Worm (Caenorhabditis elegans): ENCODE measurements around the gene cdc-14.

The cdc-14 gene

DNA sequence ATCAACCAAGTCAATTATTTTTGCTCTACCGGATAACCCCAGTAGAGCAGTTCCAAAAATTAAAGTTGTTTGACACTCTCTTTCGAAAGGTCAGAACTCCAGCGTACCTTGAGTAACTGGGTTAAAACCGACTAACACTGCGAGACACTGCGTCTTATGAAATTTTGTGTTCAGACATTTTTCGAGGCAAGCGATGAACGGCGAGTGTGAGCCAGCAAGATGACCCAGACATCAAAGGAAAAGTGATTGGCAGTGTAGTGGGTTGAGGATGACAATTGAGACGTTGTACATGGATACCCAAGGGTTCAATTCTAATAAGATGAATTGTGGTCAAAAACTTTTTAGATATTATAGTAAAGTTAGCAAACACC is 49.1 kb downstream of the cdc-14 start (continued):
- TF ChIP-seq spr-1 (tag; optimal IDR thresholded peaks at IDR 0.05) (no peak), lsy-2 (tag; optimal IDR thresholded peaks at IDR 0.05) (peak; percentile 0 to 83), daf-12 (tag; optimal IDR thresholded peaks at IDR 0.05) (no peak), madf-5 (GFP tag; IDR thresholded peaks at IDR 0.05) (no peak), ztf-7 (tag; optimal IDR thresholded peaks at IDR 0.05) (no peak), fos-1 (tag; optimal IDR thresholded peaks at IDR 0.05) (no peak), unc-62 (GFP tag; optimal IDR thresholded peaks at IDR 0.05 in 1 of 2) (peak in 1 of 2 experiments; percentile 95), unc-62 (tag; optimal IDR thresholded peaks at IDR 0.05) (no peak), dmd-6 (GFP tag; IDR thresholded peaks at IDR 0.05) (peak; percentile 80), ceh-82 (tag; optimal IDR thresholded peaks at IDR 0.05) (no peak), ctbp-1 (GFP tag; IDR thresholded peaks at IDR 0.05) (0 out of 2 replicates have a peak, but pooled peaks have one; percentile 17), rbr-2 (tag; optimal IDR thresholded peaks at IDR 0.05) (no peak), F37D6.2 (tag; optimal IDR thresholded peaks at IDR 0.05) (no peak), arid-1 (GFP tag; conservative IDR thresholded peaks at IDR 0.05) (peak; percentile 74), attf-4 (tag; optimal IDR thresholded peaks at IDR 0.05) (no peak), ceh-28 (tag; optimal IDR thresholded peaks at IDR 0.05) (no peak), nhr-48 (tag; optimal IDR thresholded peaks at IDR 0.05) (no peak), mdl-1 (tag; optimal IDR thresholded peaks at IDR 0.05) (peak in 1 of 2 experiments; percentile 45), nhr-25 (tag; optimal IDR thresholded peaks at IDR 0.05; ENCODE audit: borderline replicate concordance, insufficient read depth) (no peak), duxl-1 (tag; optimal IDR thresholded peaks at IDR 0.05; ENCODE audit: poor library complexity) (peak; percentile 46), set-16 (GFP tag; IDR thresholded peaks at IDR 0.05) (no peak), nhr-6 (tag; optimal IDR thresholded peaks at IDR 0.05) (no peak), Y5F2A.4 (GFP tag; optimal IDR thresholded peaks at IDR 0.05) (no peak), nhr-10 (tag; optimal IDR thresholded peaks at IDR 0.05) (peak; percentile 72), pha-4 (GFP tag; IDR thresholded peaks at IDR 0.05) (peak; percentile 16; the same call in 1 of the 2 replicates), pha-4 (tag; optimal IDR thresholded peaks at IDR 0.05) (no peak), ces-1 (GFP tag; optimal IDR thresholded peaks at IDR 0.05) (no peak), F44E2.7 (GFP tag; IDR thresholded peaks at IDR 0.05) (no peak), mdt-29 (GFP tag; IDR thresholded peaks at IDR 0.05) (peak; percentile 97), aly-2 (tag; optimal IDR thresholded peaks at IDR 0.05) (no peak), mes-2 (tag; optimal IDR thresholded peaks at IDR 0.05; ENCODE audit: poor library complexity, severe bottlenecking) (peak; percentile 81), F26F4.8 (GFP tag; conservative IDR thresholded peaks at IDR 0.05) (no peak)

DNA sequence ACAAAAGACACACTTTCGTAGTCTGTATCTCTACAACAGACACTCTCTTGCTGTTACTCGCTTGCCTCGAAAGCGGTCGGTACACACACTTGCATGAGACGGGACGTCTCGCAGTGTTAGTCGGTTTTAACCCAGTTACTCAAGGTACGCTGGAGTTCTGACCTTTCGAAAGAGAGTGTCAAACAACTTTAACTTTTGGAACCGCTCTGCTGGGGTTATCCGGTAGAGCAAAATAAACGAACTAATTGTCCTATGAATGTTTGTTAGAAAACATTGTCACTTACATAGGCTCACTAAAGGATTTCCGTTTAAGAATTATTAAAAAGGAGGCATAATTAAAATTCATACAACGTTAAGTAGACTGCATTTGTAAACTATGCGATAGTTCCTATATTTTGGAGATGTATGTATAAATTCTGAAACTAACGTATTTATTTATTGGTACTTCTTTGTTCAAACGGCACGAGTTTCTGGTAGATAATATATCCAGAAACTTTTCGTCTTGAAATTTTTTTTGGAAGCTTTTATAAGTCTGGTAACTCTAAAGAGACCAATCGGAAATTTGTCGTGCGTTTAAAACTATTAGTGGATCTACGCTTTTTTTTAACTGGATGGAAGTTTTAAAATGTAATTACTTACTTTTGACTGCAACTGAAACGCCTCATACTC is 49.6 kb downstream of the cdc-14 start:
- TF ChIP-seq nhr-237 (tag; optimal IDR thresholded peaks at IDR 0.05) = peak; percentile 65
- peak; percentile 92 for TF ChIP-seq T20F7.1 (GFP tag; optimal IDR thresholded peaks at IDR 0.05)
- peak; percentile 94 for TF ChIP-seq hlh-30 (tag; optimal IDR thresholded peaks at IDR 0.05; ENCODE audit: insufficient read depth)
- peak; percentile 76; the same call in 1 of the 2 replicates for TF ChIP-seq Y75B8A.6 (GFP tag; IDR thresholded peaks at IDR 0.05)
- peak; percentile 97 for TF ChIP-seq spr-1 (tag; optimal IDR thresholded peaks at IDR 0.05)
- TF ChIP-seq dve-1 (tag; optimal IDR thresholded peaks at IDR 0.05; ENCODE audit: insufficient read depth) = peak; percentile 99
- peak; percentile 77 for TF ChIP-seq fos-1 (tag; optimal IDR thresholded peaks at IDR 0.05)
- peak; percentile 99 for TF ChIP-seq mep-1 (tag; optimal IDR thresholded peaks at IDR 0.05)
- TF ChIP-seq php-3 (GFP tag; IDR thresholded peaks at IDR 0.05) = peak; percentile 86
- peak; percentile 97 for TF ChIP-seq nhr-77 (tag; optimal IDR thresholded peaks at IDR 0.05)
- peak; percentile 85; the same call in 1 of the 2 replicates for TF ChIP-seq mxl-2 (GFP tag; conservative IDR thresholded peaks at IDR 0.05)
- peak; percentile 95 for TF ChIP-seq zag-1 (tag; optimal IDR thresholded peaks at IDR 0.05)
- peak; percentile 86 for TF ChIP-seq Y5F2A.4 (GFP tag; optimal IDR thresholded peaks at IDR 0.05)
- peak; percentile 99 for TF ChIP-seq hmg-1.1 (GFP tag; IDR thresholded peaks at IDR 0.05)
- peak; percentile 96 for TF ChIP-seq nhr-10 (tag; optimal IDR thresholded peaks at IDR 0.05)
- peak; percentile 75 for TF ChIP-seq Y48G9A.11 (GFP tag; IDR thresholded peaks at IDR 0.05)
- peak; percentile 71 for TF ChIP-seq set-16 (GFP tag; IDR thresholded peaks at IDR 0.05)
- TF ChIP-seq F44E2.7 (GFP tag; IDR thresholded peaks at IDR 0.05) = 0 out of 2 replicates have a peak, but pooled peaks have one; percentile 69
- peak; percentile 98 for TF ChIP-seq nhr-11 (tag; optimal IDR thresholded peaks at IDR 0.05)
- TF ChIP-seq ceh-44 (GFP tag; IDR thresholded peaks at IDR 0.05) = peak; percentile 94
- TF ChIP-seq lin-39 (tag; optimal IDR thresholded peaks at IDR 0.05) = peak; percentile 66
- TF ChIP-seq ztf-7 (tag; optimal IDR thresholded peaks at IDR 0.05) = peak; percentile 92
- peak; percentile 99 for TF ChIP-seq mdt-29 (GFP tag; IDR thresholded peaks at IDR 0.05)
- peak; percentile 93 for TF ChIP-seq ces-1 (GFP tag; optimal IDR thresholded peaks at IDR 0.05)
- peak; percentile 88 for TF ChIP-seq nhr-41 (GFP tag; IDR thresholded peaks at IDR 0.05)
- peak; percentile 30; the same call in 1 of the 2 replicates for TF ChIP-seq tag-97 (GFP tag; IDR thresholded peaks at IDR 0.05)

Data from whole organism, L4 larva.